Comparison of ENCODE assay signal across 2 worm cellular contexts in the genomic region with DNA sequence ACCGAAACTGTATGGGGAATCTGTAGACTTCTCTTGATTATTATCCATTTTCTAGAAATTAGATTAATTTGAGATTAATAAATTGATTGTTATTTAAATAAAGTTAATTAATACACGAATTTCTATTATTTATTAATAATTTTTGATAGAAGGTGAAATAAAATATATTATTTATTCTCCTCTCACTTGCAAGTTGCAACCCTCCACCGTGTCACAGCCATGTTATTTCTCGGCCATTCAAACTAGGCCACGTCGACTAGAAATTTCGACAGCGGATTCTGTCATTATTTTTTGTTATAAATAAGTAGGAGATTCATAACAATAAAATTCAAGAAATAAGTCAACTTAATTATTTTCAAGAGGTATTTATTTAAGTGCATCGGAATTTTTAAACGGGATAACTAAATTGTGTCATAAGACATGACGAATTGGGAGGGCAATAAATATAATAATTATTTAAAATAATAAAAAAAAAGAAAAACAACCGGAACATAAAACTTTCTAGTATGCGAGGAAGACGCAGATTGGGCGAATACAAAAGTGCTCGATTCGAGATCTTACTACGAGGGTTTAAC.
A peak's percentile ranks its signal among the peaks of the same experiment; 100 is the strongest.
TF ChIP-seq lines count a peak whose summit lies in the region.

Gene ufbp-1 (minus strand): TSS at position 51 of the 575 bp plus-strand sequence.

TF ChIP-seq in whole organism, L2 larva, 48 proteins besides CTCF, POLR2A, EP300 and RAD21 (continued from another document):
- TF ChIP-seq sma-9 (GFP tag; optimal IDR thresholded peaks at IDR 0.05; lab: Kevin White, UChicago) = peak; percentile 0
- no peak for TF ChIP-seq sma-9 (tag; optimal IDR thresholded peaks at IDR 0.05; lab: Kevin White, UChicago)
- peak; percentile 75 for TF ChIP-seq lin-13 (GFP tag; optimal IDR thresholded peaks at IDR 0.05; lab: Kevin White, UChicago)
- no peak for TF ChIP-seq dmd-4 (tag; optimal IDR thresholded peaks at IDR 0.05; lab: Kevin White, UChicago)
- TF ChIP-seq nhr-77 (tag; optimal IDR thresholded peaks at IDR 0.05; lab: Kevin White, UChicago) = no peak
- no peak for TF ChIP-seq nhr-21 (tag; optimal IDR thresholded peaks at IDR 0.05; lab: Kevin White, UChicago)
- no peak for TF ChIP-seq unc-62 (GFP tag; optimal IDR thresholded peaks at IDR 0.05; lab: Kevin White, UChicago)
- TF ChIP-seq nhr-12 (tag; optimal IDR thresholded peaks at IDR 0.05; lab: Kevin White, UChicago) = peak; percentile 57
- TF ChIP-seq sem-4 (tag; optimal IDR thresholded peaks at IDR 0.05; lab: Kevin White, UChicago) = peak; percentile 71
- TF ChIP-seq ama-1 (optimal IDR thresholded peaks at IDR 0.05; lab: Kevin White, UChicago) = peak; percentile 100
- peak; percentile 18 for TF ChIP-seq lin-11 (tag; optimal IDR thresholded peaks at IDR 0.05; lab: Kevin White, UChicago)
- peak; percentile 93 for TF ChIP-seq C34F6.9 (tag; optimal IDR thresholded peaks at IDR 0.05; lab: Kevin White, UChicago)
- peak; percentile 96 for TF ChIP-seq crh-2 (tag; optimal IDR thresholded peaks at IDR 0.05; lab: Kevin White, UChicago)
- TF ChIP-seq ztf-4 (tag; optimal IDR thresholded peaks at IDR 0.05; lab: Kevin White, UChicago) = peak; percentile 100
TF ChIP-seq in whole organism, L2 larva: peak in this region for 20.

TF ChIP-seq in whole organism, L4 larva, 104 proteins besides CTCF, POLR2A, EP300 and RAD21 (continued from another document):
- TF ChIP-seq snpc-1.2 (GFP tag; IDR thresholded peaks at IDR 0.05; lab: Robert Waterston, UW) = peak; percentile 70
- TF ChIP-seq zfp-3 (GFP tag; conservative IDR thresholded peaks at IDR 0.05; lab: Robert Waterston, UW) = peak; percentile 96
- TF ChIP-seq skn-1 (tag; optimal IDR thresholded peaks at IDR 0.05; lab: Kevin White, UChicago) = no peak
- TF ChIP-seq daf-12 (tag; optimal IDR thresholded peaks at IDR 0.05; lab: Kevin White, UChicago) = no peak
- peak; percentile 34 for TF ChIP-seq hlh-30 (tag; optimal IDR thresholded peaks at IDR 0.05; lab: Kevin White, UChicago; ENCODE audit: insufficient read depth)
- no peak for TF ChIP-seq snpc-4 (tag; optimal IDR thresholded peaks at IDR 0.05; lab: Kevin White, UChicago)
- TF ChIP-seq aly-2 (tag; optimal IDR thresholded peaks at IDR 0.05; lab: Kevin White, UChicago) = peak; percentile 72
- no peak for TF ChIP-seq tag-97 (GFP tag; IDR thresholded peaks at IDR 0.05; lab: Robert Waterston, UW)
- TF ChIP-seq zip-2 (tag; optimal IDR thresholded peaks at IDR 0.05; lab: Kevin White, UChicago) = peak; percentile 38
- peak in 1 of 2 experiments; percentile 93 for TF ChIP-seq lsy-2 (tag; optimal IDR thresholded peaks at IDR 0.05; lab: Kevin White, UChicago)
- TF ChIP-seq R02D3.7 (tag; optimal IDR thresholded peaks at IDR 0.05; lab: Kevin White, UChicago) = no peak
- TF ChIP-seq tra-1 (GFP tag; IDR thresholded peaks at IDR 0.05; lab: Robert Waterston, UW) = peak; percentile 78; the same call in 1 of the 2 replicates
- TF ChIP-seq nhr-11 (tag; optimal IDR thresholded peaks at IDR 0.05; lab: Kevin White, UChicago) = no peak
- peak; percentile 70 for TF ChIP-seq hmg-1.1 (GFP tag; IDR thresholded peaks at IDR 0.05; lab: Robert Waterston, UW)
- no peak for TF ChIP-seq set-16 (GFP tag; IDR thresholded peaks at IDR 0.05; lab: Robert Waterston, UW)
- peak; percentile 52 for TF ChIP-seq nhr-6 (tag; optimal IDR thresholded peaks at IDR 0.05; lab: Kevin White, UChicago)
- peak; percentile 26 for TF ChIP-seq rbr-2 (tag; optimal IDR thresholded peaks at IDR 0.05; lab: Kevin White, UChicago)
- peak; percentile 37; the same call in 1 of the 2 replicates for TF ChIP-seq ZK337.2 (GFP tag; IDR thresholded peaks at IDR 0.05; lab: Robert Waterston, UW)
- TF ChIP-seq ctbp-1 (GFP tag; IDR thresholded peaks at IDR 0.05; lab: Robert Waterston, UW) = peak; percentile 82
- TF ChIP-seq F26F4.8 (GFP tag; conservative IDR thresholded peaks at IDR 0.05; lab: Robert Waterston, UW) = no peak
- TF ChIP-seq nhr-41 (GFP tag; IDR thresholded peaks at IDR 0.05; lab: Robert Waterston, UW) = peak; percentile 78; the same call in 1 of the 2 replicates
- TF ChIP-seq Y48G9A.11 (GFP tag; IDR thresholded peaks at IDR 0.05; lab: Robert Waterston, UW) = peak; percentile 79
- TF ChIP-seq pqm-1 (tag; optimal IDR thresholded peaks at IDR 0.05; lab: Kevin White, UChicago) = no peak
- TF ChIP-seq vab-7 (GFP tag; IDR thresholded peaks at IDR 0.05; lab: Robert Waterston, UW) = no peak; the same call in 1 of the 2 replicates
- no peak for TF ChIP-seq mxl-2 (GFP tag; conservative IDR thresholded peaks at IDR 0.05; lab: Robert Waterston, UW)
- peak; percentile 85 for TF ChIP-seq mes-2 (tag; optimal IDR thresholded peaks at IDR 0.05; lab: Kevin White, UChicago; ENCODE audit: poor library complexity, severe bottlenecking)
- TF ChIP-seq ztf-7 (tag; optimal IDR thresholded peaks at IDR 0.05; lab: Kevin White, UChicago) = peak; percentile 63
- TF ChIP-seq ceh-82 (tag; optimal IDR thresholded peaks at IDR 0.05; lab: Kevin White, UChicago) = no peak
- no peak for TF ChIP-seq ceh-62 (tag; optimal IDR thresholded peaks at IDR 0.05; lab: Kevin White, UChicago)
- peak; percentile 87; the same call in 1 of the 2 replicates for TF ChIP-seq T26A8.4 (GFP tag; IDR thresholded peaks at IDR 0.05; lab: Robert Waterston, UW)
- peak; percentile 49 to 61 for TF ChIP-seq daf-16 (GFP tag; optimal IDR thresholded peaks at IDR 0.05; lab: Kevin White, UChicago)
- TF ChIP-seq daf-16 (tag; optimal IDR thresholded peaks at IDR 0.05; lab: Kevin White, UChicago) = peak; percentile 86
- peak; percentile 41; the same call in 1 of the 2 replicates for TF ChIP-seq lin-29 (GFP tag; IDR thresholded peaks at IDR 0.05; lab: Robert Waterston, UW)
- TF ChIP-seq lin-39 (tag; optimal IDR thresholded peaks at IDR 0.05; lab: Kevin White, UChicago) = no peak
- peak; percentile 49 for TF ChIP-seq mxl-3 (GFP tag; optimal IDR thresholded peaks at IDR 0.05; lab: Kevin White, UChicago)
- TF ChIP-seq hlh-11 (tag; optimal IDR thresholded peaks at IDR 0.05; lab: Kevin White, UChicago) = peak; percentile 83
- TF ChIP-seq cey-2 (tag; optimal IDR thresholded peaks at IDR 0.05; lab: Kevin White, UChicago; ENCODE audit: borderline replicate concordance, insufficient read depth) = no peak
- peak; percentile 71 for TF ChIP-seq gei-8 (GFP tag; optimal IDR thresholded peaks at IDR 0.05; lab: Kevin White, UChicago)
- 0 out of 2 replicates have a peak, but pooled peaks have one; percentile 38 for TF ChIP-seq mdt-29 (GFP tag; IDR thresholded peaks at IDR 0.05; lab: Robert Waterston, UW)
- 0 out of 2 replicates have a peak, but pooled peaks have one; percentile 23 for TF ChIP-seq daf-8 (GFP tag; IDR thresholded peaks at IDR 0.05; lab: Robert Waterston, UW)
- peak; percentile 85; the same call in 1 of the 2 replicates for TF ChIP-seq pha-4 (GFP tag; IDR thresholded peaks at IDR 0.05; lab: Robert Waterston, UW)
- peak; percentile 81 for TF ChIP-seq pha-4 (tag; optimal IDR thresholded peaks at IDR 0.05; lab: Kevin White, UChicago)
- TF ChIP-seq ceh-28 (tag; optimal IDR thresholded peaks at IDR 0.05; lab: Kevin White, UChicago) = no peak
- no peak for TF ChIP-seq aha-1 (tag; lab: Kevin White, UChicago)
- TF ChIP-seq nhr-111 (GFP tag; optimal IDR thresholded peaks at IDR 0.05; lab: Kevin White, UChicago) = peak; percentile 34
- peak; percentile 68 for TF ChIP-seq nhr-102 (tag; optimal IDR thresholded peaks at IDR 0.05; lab: Kevin White, UChicago)
- TF ChIP-seq lir-3 (tag; optimal IDR thresholded peaks at IDR 0.05; lab: Kevin White, UChicago) = no peak
- TF ChIP-seq dmd-9 (GFP tag; IDR thresholded peaks at IDR 0.05; lab: Robert Waterston, UW) = peak; percentile 18; the same call in 1 of the 2 replicates
- peak; percentile 62 for TF ChIP-seq F49E8.2 (tag; optimal IDR thresholded peaks at IDR 0.05; lab: Kevin White, UChicago; ENCODE audit: borderline replicate concordance)
- peak; percentile 89 for TF ChIP-seq dve-1 (tag; optimal IDR thresholded peaks at IDR 0.05; lab: Kevin White, UChicago; ENCODE audit: insufficient read depth)
- no peak for TF ChIP-seq ceh-20 (GFP tag; IDR thresholded peaks at IDR 0.05; lab: Robert Waterston, UW)
- TF ChIP-seq dmd-8 (GFP tag; IDR thresholded peaks at IDR 0.05; lab: Robert Waterston, UW) = no peak
- no peak for TF ChIP-seq lin-15B (tag; optimal IDR thresholded peaks at IDR 0.05; lab: Kevin White, UChicago)
- peak; percentile 84 for TF ChIP-seq nhr-42 (GFP tag; IDR thresholded peaks at IDR 0.05; lab: Robert Waterston, UW)
- TF ChIP-seq duxl-1 (tag; optimal IDR thresholded peaks at IDR 0.05; lab: Kevin White, UChicago; ENCODE audit: poor library complexity) = peak; percentile 60
- no peak for TF ChIP-seq mdl-1 (tag; optimal IDR thresholded peaks at IDR 0.05; lab: Kevin White, UChicago)
- TF ChIP-seq nhr-237 (tag; optimal IDR thresholded peaks at IDR 0.05; lab: Kevin White, UChicago) = no peak
- peak; percentile 65 for TF ChIP-seq ama-1 (optimal IDR thresholded peaks at IDR 0.05; lab: Kevin White, UChicago)
- peak; percentile 57 for TF ChIP-seq spr-3 (GFP tag; optimal IDR thresholded peaks at IDR 0.05; lab: Kevin White, UChicago)
- 0 out of 2 replicates have a peak, but pooled peaks have one; percentile 77 for TF ChIP-seq zip-11 (GFP tag; IDR thresholded peaks at IDR 0.05; lab: Robert Waterston, UW)
- TF ChIP-seq D1046.2 (GFP tag; IDR thresholded peaks at IDR 0.05; lab: Robert Waterston, UW) = no peak
- no peak for TF ChIP-seq egl-27 (tag; optimal IDR thresholded peaks at IDR 0.05; lab: Kevin White, UChicago)
- TF ChIP-seq jun-1 (tag; optimal IDR thresholded peaks at IDR 0.05; lab: Kevin White, UChicago) = no peak
- peak; percentile 90 for TF ChIP-seq lin-1 (GFP tag; IDR thresholded peaks at IDR 0.05; lab: Robert Waterston, UW)
- no peak for TF ChIP-seq zag-1 (tag; optimal IDR thresholded peaks at IDR 0.05; lab: Kevin White, UChicago)
- TF ChIP-seq lin-13 (GFP tag; optimal IDR thresholded peaks at IDR 0.05; lab: Kevin White, UChicago) = peak; percentile 84
- no peak for TF ChIP-seq ztf-11 (tag; optimal IDR thresholded peaks at IDR 0.05; lab: Kevin White, UChicago)
- TF ChIP-seq Y75B8A.6 (GFP tag; IDR thresholded peaks at IDR 0.05; lab: Robert Waterston, UW) = peak; percentile 52; the same call in 1 of the 2 replicates
- peak; percentile 8 for TF ChIP-seq F37D6.2 (tag; optimal IDR thresholded peaks at IDR 0.05; lab: Kevin White, UChicago)
- TF ChIP-seq F10B5.3 (tag; optimal IDR thresholded peaks at IDR 0.05; lab: Kevin White, UChicago) = no peak
- TF ChIP-seq hif-1 (tag; optimal IDR thresholded peaks at IDR 0.05; lab: Kevin White, UChicago) = peak in 1 of 2 experiments; percentile 52
- TF ChIP-seq attf-4 (tag; optimal IDR thresholded peaks at IDR 0.05; lab: Kevin White, UChicago) = peak; percentile 42
- TF ChIP-seq spr-1 (tag; optimal IDR thresholded peaks at IDR 0.05; lab: Kevin White, UChicago) = peak; percentile 26
- TF ChIP-seq lin-38 (GFP tag; IDR thresholded peaks at IDR 0.05; lab: Robert Waterston, UW) = peak; percentile 82
- no peak for TF ChIP-seq Y105C5A.15 (GFP tag; IDR thresholded peaks at IDR 0.05; lab: Robert Waterston, UW)
- TF ChIP-seq php-3 (GFP tag; IDR thresholded peaks at IDR 0.05; lab: Robert Waterston, UW) = peak; percentile 79
- no peak for TF ChIP-seq nhr-10 (tag; optimal IDR thresholded peaks at IDR 0.05; lab: Kevin White, UChicago)
- TF ChIP-seq nhr-77 (tag; optimal IDR thresholded peaks at IDR 0.05; lab: Kevin White, UChicago) = no peak
- TF ChIP-seq daf-19 (GFP tag; conservative IDR thresholded peaks at IDR 0.05; lab: Robert Waterston, UW) = peak; percentile 85
- no peak for TF ChIP-seq nhr-76 (tag; optimal IDR thresholded peaks at IDR 0.05; lab: Kevin White, UChicago)
- peak; percentile 18 for TF ChIP-seq nhr-48 (tag; optimal IDR thresholded peaks at IDR 0.05; lab: Kevin White, UChicago)
- peak; percentile 77 for TF ChIP-seq Y5F2A.4 (GFP tag; optimal IDR thresholded peaks at IDR 0.05; lab: Kevin White, UChicago)
- 0 out of 2 replicates have a peak, but pooled peaks have one; percentile 54 for TF ChIP-seq egl-43 (GFP tag; IDR thresholded peaks at IDR 0.05; lab: Robert Waterston, UW)
- no peak for TF ChIP-seq ceh-32 (tag; optimal IDR thresholded peaks at IDR 0.05; lab: Kevin White, UChicago; ENCODE audit: poor library complexity)
- TF ChIP-seq fos-1 (tag; optimal IDR thresholded peaks at IDR 0.05; lab: Kevin White, UChicago) = no peak
- no peak for TF ChIP-seq zfp-2 (tag; optimal IDR thresholded peaks at IDR 0.05; lab: Kevin White, UChicago)
